Worm (Caenorhabditis elegans) whole organism, L4/young adult: Measurements from ENCODE around the gene igdb-2.

ENCODE experiments used
- W03F9.2 ChIP-seq: fragments of 150-350 bp; optimal IDR thresholded peaks from 2 replicates; lab custom pipeline; 2014; ENCODE audit warnings: missing biosample characterization, missing genetic modification characterization
- dao-5 ChIP-seq: sonication (generic microtip); optimal IDR thresholded peaks from 2 replicates; lab custom pipeline; 2016; ENCODE audit warnings: missing genotype, missing genetic modification characterization, moderate library complexity, missing compliant biosample characterization
- him-1 ChIP-seq: sonication (generic microtip); optimal IDR thresholded peaks from 2 replicates; lab custom pipeline; 2016; ENCODE audit warnings: missing genotype, missing genetic modification reagents, missing genetic modification characterization, missing compliant biosample characterization

Gene igdb-2

ce11 chrIV:12468359-12468758 is at the start of gene igdb-2:
Gene igdb-2 (plus strand): TSS chrIV:12468659.
- TF ChIP-seq dao-5 (tag; lab: Kevin White, UChicago), result no peak
- no peak for TF ChIP-seq W03F9.2
- TF ChIP-seq him-1 (tag; lab: Kevin White, UChicago), result no peak

ce11 chrIV:12419291-12419690 is 49.2 kb upstream of the igdb-2 start:
- TF ChIP-seq him-1 (tag; lab: Kevin White, UChicago), result no peak
- TF ChIP-seq dao-5 (tag; lab: Kevin White, UChicago), result no peak
- TF ChIP-seq W03F9.2, result no peak

DNA sequence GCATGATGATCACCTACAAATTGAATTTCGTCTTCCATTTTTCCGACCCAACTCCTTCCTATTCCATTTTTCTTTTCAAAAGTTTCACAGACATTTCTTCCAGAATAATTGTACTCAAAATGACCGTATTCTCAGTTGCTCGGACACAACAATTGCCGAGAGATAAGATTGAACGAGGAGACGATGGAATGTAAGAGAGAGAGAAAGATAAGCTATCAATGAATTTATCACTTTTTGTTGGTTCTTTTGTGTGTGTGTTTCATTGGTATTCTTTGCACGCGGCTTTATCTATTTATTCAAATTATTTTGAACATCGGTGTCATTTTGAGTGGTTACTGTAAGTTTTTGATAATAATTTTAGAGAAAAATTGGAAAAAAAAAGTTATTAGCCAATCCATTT is 48.0 kb upstream of the igdb-2 start, which contains the start of gene ugt-65:
TSS of gene ugt-65 (plus strand) at position 229 of the 400 bp plus-strand sequence.
- no peak for TF ChIP-seq W03F9.2
- TF ChIP-seq dao-5 (tag; lab: Kevin White, UChicago), result no peak
- TF ChIP-seq him-1 (tag; lab: Kevin White, UChicago), result no peak

DNA sequence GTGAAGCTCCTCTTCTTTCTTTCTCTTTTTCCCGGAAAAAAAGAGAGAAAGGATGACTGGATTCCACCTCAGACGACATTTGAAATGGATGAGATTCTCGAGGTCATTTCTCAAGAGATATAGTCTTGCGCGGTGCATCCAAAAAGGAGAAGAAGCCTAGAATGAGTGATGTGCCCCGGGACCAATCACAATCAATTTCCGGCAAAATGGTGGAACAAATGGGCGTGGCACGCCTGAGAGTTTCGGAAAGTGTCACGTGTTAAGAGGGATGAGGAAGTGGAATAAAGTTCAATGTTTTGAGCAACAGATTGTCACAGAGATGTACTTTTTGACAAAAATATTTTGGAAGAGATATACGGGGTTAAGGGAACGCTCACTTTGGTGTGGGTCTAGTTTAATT is 42.9 kb upstream of the igdb-2 start:
- TF ChIP-seq dao-5 (tag; lab: Kevin White, UChicago) (no peak), W03F9.2 (no peak), him-1 (tag; lab: Kevin White, UChicago) (no peak)

ce11 chrIV:12427687-12428284 is 40.7 kb upstream of the igdb-2 start:
- TF ChIP-seq W03F9.2 (no peak), him-1 (tag; lab: Kevin White, UChicago) (no peak), dao-5 (tag; lab: Kevin White, UChicago) (no peak)

DNA sequence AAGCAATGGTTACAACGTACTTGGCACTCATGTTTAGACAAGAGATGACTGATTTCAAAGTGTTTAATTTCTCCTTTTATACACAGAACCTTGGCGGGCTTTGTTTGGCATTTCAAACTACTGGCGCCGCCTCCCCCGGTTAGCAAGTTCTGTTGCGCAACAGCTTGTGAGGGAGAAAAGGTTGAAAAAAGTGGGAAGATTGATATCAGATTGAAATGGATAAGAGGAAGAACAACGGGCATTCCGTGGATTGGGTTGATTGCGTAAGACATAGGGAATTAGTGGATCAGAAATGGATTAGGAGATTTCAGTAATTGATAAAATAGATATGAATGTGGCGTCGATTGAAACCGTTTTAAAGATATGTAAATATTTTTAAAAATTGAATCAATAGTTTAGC is 40.0 kb upstream of the igdb-2 start, which contains the start of gene col-130:
TSS of gene col-130 (minus strand) at position 50 of the 400 bp plus-strand sequence.
- TF ChIP-seq W03F9.2 (no peak), him-1 (tag; lab: Kevin White, UChicago) (no peak), dao-5 (tag; lab: Kevin White, UChicago) (no peak)

ce11 chrIV:12429504-12429903 is 39.0 kb upstream of the igdb-2 start:
- TF ChIP-seq him-1 (tag; lab: Kevin White, UChicago) (no peak), dao-5 (tag; lab: Kevin White, UChicago) (no peak), W03F9.2 (no peak)

DNA sequence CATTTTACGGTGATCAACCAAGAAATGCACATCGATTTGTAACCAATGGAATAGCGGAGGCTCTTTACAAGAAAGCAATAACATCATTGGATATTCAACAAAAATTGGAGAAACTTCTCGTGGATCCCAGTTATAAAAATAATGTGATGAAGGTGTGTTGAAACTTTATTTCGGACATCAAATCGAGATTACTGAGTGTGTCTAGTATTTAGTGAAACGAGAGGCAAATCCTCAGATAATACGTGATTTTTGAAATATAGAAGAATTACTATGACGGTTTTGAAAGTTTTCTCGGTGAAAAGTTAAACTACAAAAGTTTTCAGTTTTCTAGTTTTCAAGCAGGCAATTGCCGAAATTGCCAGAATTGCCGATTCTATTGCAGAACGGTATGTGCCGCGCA is 36.7 kb upstream of the igdb-2 start:
- TF ChIP-seq dao-5 (tag; lab: Kevin White, UChicago) (no peak), W03F9.2 (no peak), him-1 (tag; lab: Kevin White, UChicago) (no peak)

DNA sequence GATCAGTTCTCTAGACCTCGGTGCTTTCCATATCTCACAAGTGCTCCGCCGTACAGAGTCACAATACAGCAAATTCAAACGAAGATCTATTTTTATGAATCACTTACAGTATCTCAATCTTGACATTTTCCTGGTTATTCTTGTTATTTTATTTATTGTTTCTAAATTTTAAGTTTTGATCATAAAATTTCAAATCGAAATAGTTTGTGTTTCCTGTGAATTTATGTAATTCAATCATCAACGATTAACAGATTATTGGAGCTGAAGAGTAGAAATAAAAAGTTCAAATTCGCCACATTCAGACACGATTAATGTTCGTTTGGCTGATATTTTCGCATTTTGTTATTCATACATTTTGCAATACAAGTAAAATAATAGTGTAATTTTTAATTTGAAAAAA is 36.1 kb upstream of the igdb-2 start, which contains the start of gene clec-184:
TSS of gene clec-184 (plus strand) at position 301 of the 400 bp plus-strand sequence.
- TF ChIP-seq dao-5 (tag; lab: Kevin White, UChicago), result no peak
- TF ChIP-seq W03F9.2, result no peak
- TF ChIP-seq him-1 (tag; lab: Kevin White, UChicago), result no peak

- no peak for TF ChIP-seq dao-5 (tag; lab: Kevin White, UChicago)
- no peak for TF ChIP-seq W03F9.2
- no peak for TF ChIP-seq him-1 (tag; lab: Kevin White, UChicago)
These were observed 33.0 kb upstream of the igdb-2 start, which contains the start of gene irg-4 for ce11 chrIV:12435442-12435841. Gene irg-4 (plus strand): TSS chrIV:12435833.

ce11 chrIV:12438359-12438758 is 30.1 kb upstream of the igdb-2 start, which contains the start of gene clec-185:
Gene clec-185 (plus strand): TSS chrIV:12438659.
- TF ChIP-seq W03F9.2 (no peak), dao-5 (tag; lab: Kevin White, UChicago) (no peak), him-1 (tag; lab: Kevin White, UChicago) (no peak)

- no peak for TF ChIP-seq dao-5 (tag; lab: Kevin White, UChicago)
- TF ChIP-seq W03F9.2, result no peak
These were observed 26.7 kb upstream of the igdb-2 start, which contains the start of gene C25G4.17 for ce11 chrIV:12441715-12442114. Gene C25G4.17 (plus strand): TSS chrIV:12442015.

DNA sequence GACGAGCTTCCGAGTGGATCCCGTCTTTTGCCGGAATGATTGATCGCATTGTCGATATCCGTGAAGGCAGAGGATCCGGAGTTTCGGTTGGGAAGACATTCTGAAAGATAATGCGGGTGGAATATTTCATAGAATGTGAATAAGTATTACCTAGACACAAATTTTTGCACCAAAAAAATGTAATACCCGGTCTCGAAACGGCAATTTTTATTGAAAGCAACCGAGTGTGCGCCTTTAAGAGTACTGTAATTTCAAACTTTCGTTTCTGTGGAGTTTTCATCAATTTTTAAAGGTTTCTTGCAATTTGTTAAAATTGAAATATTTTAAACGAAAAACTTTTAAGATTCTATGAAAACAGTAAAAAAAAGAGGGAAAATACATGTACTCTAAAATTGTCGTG is 24.5 kb upstream of the igdb-2 start, which contains the start of gene C25G4.2:
TSS of gene C25G4.2 (minus strand) at position 100 of the 400 bp plus-strand sequence.
- no peak for TF ChIP-seq him-1 (tag; lab: Kevin White, UChicago)
- no peak for TF ChIP-seq W03F9.2
- TF ChIP-seq dao-5 (tag; lab: Kevin White, UChicago), result no peak

DNA sequence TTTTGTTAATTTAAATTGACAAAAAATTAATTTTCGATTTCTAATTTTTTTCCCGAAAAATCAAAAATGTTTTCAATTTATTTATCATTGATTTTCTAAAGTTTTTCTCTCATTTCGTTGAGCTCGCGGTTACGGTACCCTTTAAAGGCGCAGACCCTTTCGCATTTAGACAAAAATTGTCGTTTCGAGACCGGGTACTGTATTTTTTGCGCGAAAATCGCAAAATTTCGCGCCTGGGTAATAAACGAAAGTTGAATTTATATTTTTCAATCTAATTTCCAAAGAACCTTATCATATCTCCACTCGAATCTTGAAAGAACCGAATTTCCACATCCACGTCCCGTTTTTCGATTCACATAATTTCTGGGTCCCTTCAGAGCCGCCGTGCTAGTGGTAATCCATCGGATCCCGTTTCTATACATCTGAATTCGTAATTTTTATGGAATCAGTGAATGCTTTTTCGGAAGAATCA is 23.0 kb upstream of the igdb-2 start, which contains the start of gene C25G4.3:
TSS of gene C25G4.3 (minus strand) at position 422 of the 472 bp plus-strand sequence.
- TF ChIP-seq him-1 (tag; lab: Kevin White, UChicago), result no peak
